Worm (Caenorhabditis elegans): ENCODE results near the gene K10B2.4.

The K10B2.4 gene

ce11 chrII:6347341-6348118 is 13.2 kb downstream of the K10B2.4 start, which contains the start of gene lgg-1 (continued):
- peak; percentile 54 for TF ChIP-seq ztf-4 (tag; optimal IDR thresholded peaks at IDR 0.05)
- TF ChIP-seq dsc-1 (tag; optimal IDR thresholded peaks at IDR 0.05), result peak; percentile 3
- TF ChIP-seq ceh-82 (tag; optimal IDR thresholded peaks at IDR 0.05), result peak; percentile 33 to 77 (median 44)
- no peak for TF ChIP-seq unc-62 (GFP tag; optimal IDR thresholded peaks at IDR 0.05)
- peak; percentile 35 for TF ChIP-seq sup-37 (GFP tag; optimal IDR thresholded peaks at IDR 0.05)
- TF ChIP-seq nhr-84 (tag; optimal IDR thresholded peaks at IDR 0.05), result no peak
- TF ChIP-seq dpl-1 (GFP tag; optimal IDR thresholded peaks at IDR 0.05), result peak in 2 of 3 experiments; percentile 15 to 20
- TF ChIP-seq nhr-77 (tag; optimal IDR thresholded peaks at IDR 0.05), result no peak
- TF ChIP-seq unc-30 (tag; optimal IDR thresholded peaks at IDR 0.05), result no peak
- TF ChIP-seq elt-2 (tag; optimal IDR thresholded peaks at IDR 0.05), result peak; percentile 12
- peak; percentile 78 for TF ChIP-seq nhr-71 (tag; optimal IDR thresholded peaks at IDR 0.05)
- TF ChIP-seq F16B12.6 (tag; optimal IDR thresholded peaks at IDR 0.05), result peak; percentile 20
- peak; percentile 73 for TF ChIP-seq ceh-63 (GFP tag; optimal IDR thresholded peaks at IDR 0.05)
- peak; percentile 55 for TF ChIP-seq pax-3 (tag; optimal IDR thresholded peaks at IDR 0.05)
- peak; percentile 88 for TF ChIP-seq skn-1 (tag; optimal IDR thresholded peaks at IDR 0.05)
- TF ChIP-seq sox-4 (tag; optimal IDR thresholded peaks at IDR 0.05), result no peak
- peak; percentile 40 for TF ChIP-seq mab-9 (GFP tag; IDR thresholded peaks at IDR 0.05)
- peak; percentile 56 to 58 for TF ChIP-seq efl-1 (optimal IDR thresholded peaks at IDR 0.05)
- peak in 1 of 2 experiments; percentile 95 for TF ChIP-seq efl-1 (GFP tag; optimal IDR thresholded peaks at IDR 0.05 in 1 of 2)
- no peak for TF ChIP-seq Y116A8C.19 (tag; optimal IDR thresholded peaks at IDR 0.05; ENCODE audit: borderline replicate concordance)
- no peak for TF ChIP-seq mef-2 (tag; optimal IDR thresholded peaks at IDR 0.05)
- TF ChIP-seq aly-2 (tag; optimal IDR thresholded peaks at IDR 0.05), result no peak
- TF ChIP-seq alr-1 (tag; optimal IDR thresholded peaks at IDR 0.05; ENCODE audit: borderline replicate concordance), result no peak
- TF ChIP-seq lir-3 (tag; optimal IDR thresholded peaks at IDR 0.05; ENCODE audit: poor library complexity), result peak; percentile 35
- peak; percentile 83 for TF ChIP-seq snu-23 (GFP tag; optimal IDR thresholded peaks at IDR 0.05)
- TF ChIP-seq nhr-20 (tag; optimal IDR thresholded peaks at IDR 0.05), result peak; percentile 70
- TF ChIP-seq jun-1 (tag; optimal IDR thresholded peaks at IDR 0.05), result peak; percentile 67
- no peak for TF ChIP-seq ceh-90 (tag; optimal IDR thresholded peaks at IDR 0.05)
- TF ChIP-seq pag-3 (tag; optimal IDR thresholded peaks at IDR 0.05; ENCODE audit: borderline replicate concordance, insufficient read depth), result no peak
- TF ChIP-seq swsn-7 (tag; optimal IDR thresholded peaks at IDR 0.05), result peak; percentile 71
- peak; percentile 81 for TF ChIP-seq zip-4 (GFP tag; optimal IDR thresholded peaks at IDR 0.05)
- peak; percentile 68 for TF ChIP-seq vab-15 (tag; optimal IDR thresholded peaks at IDR 0.05)
- peak; percentile 92 for TF ChIP-seq ama-1 (optimal IDR thresholded peaks at IDR 0.05)
- TF ChIP-seq unc-98 (GFP tag; IDR thresholded peaks at IDR 0.05), result no peak
- peak; percentile 3 for TF ChIP-seq C16A3.4 (tag; optimal IDR thresholded peaks at IDR 0.05)
- peak; percentile 25 for TF ChIP-seq nhr-90 (tag; optimal IDR thresholded peaks at IDR 0.05; ENCODE audit: poor library complexity)
- no peak for TF ChIP-seq ces-1 (GFP tag; optimal IDR thresholded peaks at IDR 0.05)
- no peak for TF ChIP-seq unc-130 (tag; optimal IDR thresholded peaks at IDR 0.05)
- no peak for TF ChIP-seq tlp-1 (tag; optimal IDR thresholded peaks at IDR 0.05)
- peak; percentile 58 for TF ChIP-seq rnt-1 (tag; optimal IDR thresholded peaks at IDR 0.05)
- no peak for TF ChIP-seq nhr-76 (tag; optimal IDR thresholded peaks at IDR 0.05)

- TF ChIP-seq ces-1 (GFP tag; optimal IDR thresholded peaks at IDR 0.05) (no peak), mep-1 (tag; optimal IDR thresholded peaks at IDR 0.05) (peak; percentile 63), nhr-71 (tag; optimal IDR thresholded peaks at IDR 0.05) (peak; percentile 83), ceh-82 (tag; optimal IDR thresholded peaks at IDR 0.05) (no peak), sptf-1 (tag; optimal IDR thresholded peaks at IDR 0.05) (no peak), alr-1 (tag; optimal IDR thresholded peaks at IDR 0.05; ENCODE audit: borderline replicate concordance) (no peak), hlh-17 (GFP tag; optimal IDR thresholded peaks at IDR 0.05; ENCODE audit: borderline replicate concordance) (no peak), zip-4 (GFP tag; optimal IDR thresholded peaks at IDR 0.05) (peak; percentile 63), nhr-28 (tag; optimal IDR thresholded peaks at IDR 0.05) (no peak), fkh-8 (tag; optimal IDR thresholded peaks at IDR 0.05) (peak; percentile 71), ztf-4 (tag; optimal IDR thresholded peaks at IDR 0.05) (peak; percentile 86), sup-37 (GFP tag; optimal IDR thresholded peaks at IDR 0.05) (no peak), rnt-1 (tag; optimal IDR thresholded peaks at IDR 0.05) (no peak), tbx-2 (tag; optimal IDR thresholded peaks at IDR 0.05) (no peak), mab-9 (GFP tag; IDR thresholded peaks at IDR 0.05) (no peak), elt-3 (tag; optimal IDR thresholded peaks at IDR 0.05) (peak in 2 of 6 experiments; percentile 12 to 75), lin-15B (tag; optimal IDR thresholded peaks at IDR 0.05) (no peak), blmp-1 (tag; optimal IDR thresholded peaks at IDR 0.05) (no peak), pax-3 (tag; optimal IDR thresholded peaks at IDR 0.05) (peak; percentile 68)
These were observed 14.1 kb downstream of the K10B2.4 start for ce11 chrII:6346551-6347079.
